Worm (Caenorhabditis elegans) whole organism, L4 larva: ENCODE measurements around the gene unk-1.
A peak's percentile ranks its signal among the peaks of the same experiment; 100 is the strongest.

Experiments
- D1046.2 ChIP-seq: fragments of 200-800 bp; sonication (Bioruptor generic); IDR thresholded peaks from 2 replicates; pipeline ENCODE4 v1.3.6; 2022; ENCODE audit warnings: missing genetic modification characterization, missing compliant biosample characterization
- F10B5.3 ChIP-seq: sonication (generic microtip); optimal IDR thresholded peaks from 2 replicates; lab custom pipeline; 2016; ENCODE audit warnings: mild to moderate bottlenecking, missing genetic modification characterization, missing compliant biosample characterization
- F37D6.2 ChIP-seq: sonication (generic microtip); optimal IDR thresholded peaks from 2 replicates; lab custom pipeline; 2016; ENCODE audit warnings: mild to moderate bottlenecking, missing genetic modification characterization, missing compliant biosample characterization
- F49E8.2 ChIP-seq: sonication (generic microtip); optimal IDR thresholded peaks from 2 replicates; lab custom pipeline; 2016; ENCODE audit warnings: missing compliant biosample characterization, mild to moderate bottlenecking, missing genetic modification characterization, borderline replicate concordance
- R02D3.7 ChIP-seq: fragments of 150-350 bp; sonication (generic microtip); optimal IDR thresholded peaks from 3 replicates; lab custom pipeline; 2014; ENCODE audit warnings: missing biosample characterization, missing genetic modification characterization
- T20F7.1 ChIP-seq: fragments of 200-800 bp; sonication (Bioruptor generic); optimal IDR thresholded peaks from 2 replicates; lab custom pipeline; 2018; ENCODE audit warnings: mild to moderate bottlenecking, missing genetic modification characterization, missing compliant biosample characterization
- Y48G9A.11 ChIP-seq: fragments of 200-800 bp; sonication (Bioruptor generic); IDR thresholded peaks from 2 replicates; pipeline ENCODE4 v1.3.6; 2022; ENCODE audit warnings: missing genetic modification reagents, missing genetic modification characterization, missing compliant biosample characterization
- Y5F2A.4 ChIP-seq: fragments of 200-800 bp; sonication (Bioruptor generic); optimal IDR thresholded peaks from 2 replicates; lab custom pipeline; 2018; ENCODE audit warnings: mild to moderate bottlenecking, missing genetic modification characterization, missing compliant biosample characterization
- ZK337.2 ChIP-seq: fragments of 200-800 bp; sonication (Bioruptor generic); IDR thresholded peaks from 2 replicates; pipeline ENCODE4 v1.3.6; 2022; ENCODE audit warnings: missing genetic modification reagents, missing genetic modification characterization, missing compliant biosample characterization
- ZK546.5 ChIP-seq, 2 experiments: sonication (generic microtip); optimal IDR thresholded peaks; 2 replicates each; lab custom pipeline; 2017; ENCODE audit warnings: missing biosample characterization in 2 of 2, missing genetic modification characterization in 2 of 2
- aly-2 ChIP-seq: sonication (generic microtip); optimal IDR thresholded peaks from 2 replicates; lab custom pipeline; 2018; ENCODE audit warnings: missing biosample characterization, missing genetic modification characterization
- arid-1 ChIP-seq: fragments of 200-800 bp; sonication (Bioruptor generic); conservative IDR thresholded peaks from 2 replicates; pipeline ENCODE4 v1.3.6; 2022; ENCODE audit warnings: missing genetic modification reagents, missing genetic modification characterization, missing compliant biosample characterization
- ceh-28 ChIP-seq: fragments of 150-350 bp; optimal IDR thresholded peaks from 2 replicates; lab custom pipeline; 2014; ENCODE audit warnings: missing biosample characterization, missing genetic modification reagents, missing genetic modification characterization
- ceh-32 ChIP-seq: sonication (generic microtip); optimal IDR thresholded peaks from 2 replicates; lab custom pipeline; 2016; ENCODE audit warnings: mild to moderate bottlenecking, missing genetic modification characterization, missing compliant biosample characterization; ENCODE audit not compliant: poor library complexity
- ceh-44 ChIP-seq: fragments of 200-800 bp; sonication (Bioruptor generic); IDR thresholded peaks from 2 replicates; pipeline ENCODE4 v1.3.6; 2022; ENCODE audit warnings: missing genetic modification reagents, missing genetic modification characterization, missing compliant biosample characterization
- ceh-62 ChIP-seq: sonication (generic microtip); optimal IDR thresholded peaks from 2 replicates; lab custom pipeline; 2017; ENCODE audit warnings: missing biosample characterization, missing genetic modification characterization
- ceh-82 ChIP-seq: sonication (generic microtip); optimal IDR thresholded peaks from 2 replicates; lab custom pipeline; 2017; ENCODE audit warnings: missing biosample characterization, missing genetic modification characterization
- cey-2 ChIP-seq: sonication (generic microtip); optimal IDR thresholded peaks from 3 replicates; lab custom pipeline; 2017; ENCODE audit warnings: missing genetic modification characterization, mild to moderate bottlenecking, missing compliant biosample characterization, antibody characterized with exemption, borderline replicate concordance; ENCODE audit not compliant: insufficient read depth
- daf-8 ChIP-seq: fragments of 200-800 bp; sonication (Bioruptor generic); IDR thresholded peaks from 2 replicates; pipeline ENCODE4 v1.3.6; 2022; ENCODE audit warnings: missing genetic modification characterization, missing compliant biosample characterization
- dmd-6 ChIP-seq: fragments of 200-800 bp; sonication (Bioruptor generic); IDR thresholded peaks from 2 replicates; pipeline ENCODE4 v1.3.6; 2022; ENCODE audit warnings: missing genetic modification reagents, missing genetic modification characterization, missing compliant biosample characterization
- fkh-10 ChIP-seq: fragments of 150-350 bp; optimal IDR thresholded peaks from 2 replicates; lab custom pipeline; 2014; ENCODE audit warnings: missing biosample characterization, missing genetic modification reagents, missing genetic modification characterization
- fos-1 ChIP-seq: fragments of 150-350 bp; optimal IDR thresholded peaks from 2 replicates; lab custom pipeline; 2014; ENCODE audit warnings: missing biosample characterization, missing genetic modification characterization
- hlh-11 ChIP-seq: fragments of 200-800 bp; sonication (Bioruptor generic); optimal IDR thresholded peaks from 2 replicates; lab custom pipeline; 2018; ENCODE audit warnings: mild to moderate bottlenecking, missing genetic modification characterization, missing compliant biosample characterization
- hlh-30 ChIP-seq: sonication (generic microtip); optimal IDR thresholded peaks from 2 replicates; lab custom pipeline; 2017; ENCODE audit warnings: antibody characterized with exemption, mild to moderate bottlenecking, missing genetic modification characterization, missing compliant biosample characterization; ENCODE audit not compliant: insufficient read depth
- hmg-1.1 ChIP-seq: fragments of 200-800 bp; sonication (Bioruptor generic); IDR thresholded peaks from 2 replicates; pipeline ENCODE4 v1.3.6; 2022; ENCODE audit warnings: missing genetic modification reagents, missing genetic modification characterization, missing compliant biosample characterization
- lin-15B ChIP-seq: fragments of 150-350 bp; sonication (generic microtip); optimal IDR thresholded peaks from 3 replicates; lab custom pipeline; 2014; ENCODE audit warnings: missing biosample characterization, missing genetic modification characterization
- lin-29 ChIP-seq: fragments of 200-800 bp; sonication (Bioruptor generic); IDR thresholded peaks from 2 replicates; pipeline ENCODE4 v1.3.6; 2022; ENCODE audit warnings: missing genetic modification reagents, missing genetic modification characterization, missing compliant biosample characterization
- lin-38 ChIP-seq: fragments of 200-800 bp; sonication (Bioruptor generic); IDR thresholded peaks from 2 replicates; pipeline ENCODE4 v1.3.6; 2022; ENCODE audit warnings: missing genetic modification reagents, missing genetic modification characterization, missing compliant biosample characterization
- lin-39 ChIP-seq: fragments of 150-350 bp; optimal IDR thresholded peaks from 2 replicates; lab custom pipeline; 2014; ENCODE audit warnings: missing biosample characterization, missing genetic modification reagents, missing genetic modification characterization
- lir-3 ChIP-seq: sonication (generic microtip); optimal IDR thresholded peaks from 2 replicates; lab custom pipeline; 2016; ENCODE audit warnings: mild to moderate bottlenecking, missing genetic modification characterization, missing compliant biosample characterization
- madf-5 ChIP-seq, 2 experiments: fragments of 200-800 bp; sonication (Bioruptor generic); IDR thresholded peaks; 2 replicates each; pipeline ENCODE4 v1.3.6; 2022; ENCODE audit warnings: missing compliant biosample characterization in 2 of 2, missing genetic modification characterization in 2 of 2
- madf-9 ChIP-seq: fragments of 200-800 bp; sonication (Bioruptor generic); conservative IDR thresholded peaks from 2 replicates; pipeline ENCODE4 v1.3.6; 2022; ENCODE audit warnings: missing genetic modification reagents, missing genetic modification characterization, missing compliant biosample characterization
- mdl-1 ChIP-seq, 2 experiments: fragments of 150-350 bp in 1 of 2; sonication (generic microtip) in 1 of 2; optimal IDR thresholded peaks; 2 replicates each; lab custom pipeline; 2014 to 2017; ENCODE audit warnings: missing biosample characterization in 2 of 2, missing genetic modification characterization in 2 of 2
- mes-2 ChIP-seq: sonication (generic microtip); optimal IDR thresholded peaks from 2 replicates; lab custom pipeline; 2016; ENCODE audit warnings: missing genotype, mild to moderate bottlenecking, missing genetic modification characterization, missing compliant biosample characterization; ENCODE audit not compliant: poor library complexity, severe bottlenecking
- mxl-2 ChIP-seq: fragments of 200-800 bp; sonication (Bioruptor generic); conservative IDR thresholded peaks from 2 replicates; pipeline ENCODE4 v1.3.6; 2022; ENCODE audit warnings: missing genetic modification reagents, missing genetic modification characterization, missing compliant biosample characterization
- mxl-3 ChIP-seq: fragments of 200-800 bp; sonication (Bioruptor generic); optimal IDR thresholded peaks from 2 replicates; lab custom pipeline; 2018; ENCODE audit warnings: mild to moderate bottlenecking, missing genetic modification characterization, missing compliant biosample characterization
- nhr-41 ChIP-seq: fragments of 200-800 bp; sonication (Bioruptor generic); IDR thresholded peaks from 2 replicates; pipeline ENCODE4 v1.3.6; 2022; ENCODE audit warnings: missing genetic modification reagents, missing genetic modification characterization, missing compliant biosample characterization
- nhr-42 ChIP-seq: fragments of 200-800 bp; sonication (Bioruptor generic); IDR thresholded peaks from 2 replicates; pipeline ENCODE4 v1.3.6; 2022; ENCODE audit warnings: missing genetic modification characterization, missing compliant biosample characterization
- nhr-48 ChIP-seq: sonication (generic microtip); optimal IDR thresholded peaks from 2 replicates; lab custom pipeline; 2016; ENCODE audit warnings: mild to moderate bottlenecking, missing genetic modification characterization, missing compliant biosample characterization
- pha-4 ChIP-seq, 2 experiments: fragments of 150-350 bp in 1 of 2; fragments of 200-800 bp in 1 of 2; sonication (Bioruptor generic) in 1 of 2; IDR thresholded peaks in 1 of 2; optimal IDR thresholded peaks in 1 of 2; 2 replicates each; pipeline versions ENCODE4 v1.3.6 to Lab custom; 2014 to 2022; ENCODE audit warnings: missing genetic modification characterization in 2 of 2, missing genetic modification reagents in 2 of 2, missing biosample characterization in 1 of 2, missing compliant biosample characterization in 1 of 2
- rbr-2 ChIP-seq: sonication (generic microtip); optimal IDR thresholded peaks from 2 replicates; lab custom pipeline; 2016; ENCODE audit warnings: missing genotype, missing genetic modification characterization, missing compliant biosample characterization
- skn-1 ChIP-seq: fragments of 150-350 bp; optimal IDR thresholded peaks from 2 replicates; lab custom pipeline; 2014; ENCODE audit warnings: missing biosample characterization, missing genetic modification characterization
- spr-1 ChIP-seq: sonication (generic microtip); optimal IDR thresholded peaks from 2 replicates; lab custom pipeline; 2016; ENCODE audit warnings: mild to moderate bottlenecking, missing genetic modification characterization, missing compliant biosample characterization
- tag-97 ChIP-seq: fragments of 200-800 bp; sonication (Bioruptor generic); IDR thresholded peaks from 2 replicates; pipeline ENCODE4 v1.3.6; 2022; ENCODE audit warnings: missing genetic modification characterization, missing compliant biosample characterization
- tra-1 ChIP-seq: fragments of 200-800 bp; sonication (Bioruptor generic); IDR thresholded peaks from 2 replicates; pipeline ENCODE4 v1.3.6; 2022; ENCODE audit warnings: missing genetic modification reagents, missing genetic modification characterization, missing compliant biosample characterization
- unc-130 ChIP-seq: sonication (generic microtip); optimal IDR thresholded peaks from 2 replicates; lab custom pipeline; 2016; ENCODE audit warnings: missing genetic modification reagents, missing genetic modification characterization, missing compliant biosample characterization
- unc-39 ChIP-seq: sonication (generic microtip); optimal IDR thresholded peaks from 2 replicates; lab custom pipeline; 2017; ENCODE audit warnings: missing biosample characterization, missing genetic modification characterization
- unc-62 ChIP-seq, 3 experiments: fragments of 150-350 bp in 1 of 3; sonication (generic microtip); optimal IDR thresholded peaks in 2 of 3; peaks in 1 of 3; 1 replicate in 1 of 3; 2 replicates in 2 of 3; lab custom pipeline; 2014 to 2017; ENCODE audit warnings: missing biosample characterization in 3 of 3, missing genetic modification characterization in 3 of 3, missing genetic modification reagents in 3 of 3, missing genotype in 1 of 3
- ztf-11 ChIP-seq: fragments of 150-350 bp; optimal IDR thresholded peaks from 2 replicates; lab custom pipeline; 2014; ENCODE audit warnings: missing biosample characterization, missing genetic modification characterization
- ztf-7 ChIP-seq: fragments of 150-350 bp; optimal IDR thresholded peaks from 2 replicates; lab custom pipeline; 2014; ENCODE audit warnings: missing biosample characterization, missing genetic modification characterization

The unk-1 gene

ce11 chrX:8021609-8022008 lies 6.8 kb downstream of the unk-1 start (continued):
- TF ChIP-seq unc-39 (tag; lab: Kevin White, UChicago): no peak
- TF ChIP-seq mdl-1 (tag; optimal IDR thresholded peaks at IDR 0.05; lab: Kevin White, UChicago): peak; percentile 76 to 87
- TF ChIP-seq daf-8: no peak
- peak; percentile 75 for TF ChIP-seq F37D6.2 (tag; lab: Kevin White, UChicago)
- no peak for TF ChIP-seq unc-130
- no peak for TF ChIP-seq lin-39
- TF ChIP-seq hlh-30 (tag; lab: Kevin White, UChicago): peak; percentile 98
- TF ChIP-seq nhr-41: no peak
- TF ChIP-seq nhr-42 (GFP tag; lab: Robert Waterston, UW): no peak
- TF ChIP-seq fos-1 (tag; lab: Kevin White, UChicago): no peak
- peak; percentile 66 for TF ChIP-seq dmd-6 (GFP tag; lab: Robert Waterston, UW)
- no peak for TF ChIP-seq madf-5 (GFP tag; IDR thresholded peaks at IDR 0.05; lab: Robert Waterston, UW)
- TF ChIP-seq T20F7.1 (GFP tag; lab: Kevin White, UChicago): peak; percentile 69
- no peak for TF ChIP-seq lin-15B (tag; lab: Kevin White, UChicago)
- 0 out of 2 replicates have a peak, but pooled peaks have one; percentile 28 for TF ChIP-seq ZK337.2
- no peak for TF ChIP-seq Y5F2A.4 (GFP tag; lab: Kevin White, UChicago)
- TF ChIP-seq nhr-48 (tag; lab: Kevin White, UChicago): peak; percentile 53
- no peak for TF ChIP-seq cey-2
- no peak for TF ChIP-seq Y48G9A.11 (GFP tag; lab: Robert Waterston, UW)
- TF ChIP-seq ztf-7: no peak
- no peak for TF ChIP-seq lir-3 (tag; lab: Kevin White, UChicago)
- peak; percentile 35; the same call in 1 of the 2 replicates for TF ChIP-seq lin-38 (GFP tag; lab: Robert Waterston, UW)
- TF ChIP-seq tag-97 (GFP tag; lab: Robert Waterston, UW): no peak
- TF ChIP-seq madf-9: 0 out of 2 replicates have a peak, but pooled peaks have one; percentile 17
- TF ChIP-seq skn-1 (tag; lab: Kevin White, UChicago): no peak
- peak; percentile 21 for TF ChIP-seq mxl-3 (GFP tag; lab: Kevin White, UChicago)
- TF ChIP-seq ceh-28 (tag; lab: Kevin White, UChicago): peak; percentile 44
- no peak for TF ChIP-seq ztf-11 (tag; lab: Kevin White, UChicago)
- TF ChIP-seq ceh-62 (tag; lab: Kevin White, UChicago): no peak
- no peak for TF ChIP-seq ceh-32 (tag; lab: Kevin White, UChicago)
- TF ChIP-seq R02D3.7: no peak
- TF ChIP-seq rbr-2 (tag; lab: Kevin White, UChicago): peak; percentile 86
- TF ChIP-seq ceh-82 (tag; lab: Kevin White, UChicago): no peak
- peak; percentile 65 for TF ChIP-seq mes-2 (tag; lab: Kevin White, UChicago)
- TF ChIP-seq hmg-1.1 (GFP tag; lab: Robert Waterston, UW): peak; percentile 81
- TF ChIP-seq lin-29: no peak
- TF ChIP-seq F10B5.3 (tag; lab: Kevin White, UChicago): no peak
- peak; percentile 33; the same call in 1 of the 2 replicates for TF ChIP-seq pha-4 (GFP tag; IDR thresholded peaks at IDR 0.05; lab: Robert Waterston, UW)
- no peak for TF ChIP-seq pha-4 (tag; optimal IDR thresholded peaks at IDR 0.05; lab: Kevin White, UChicago)
- TF ChIP-seq unc-62 (GFP tag; optimal IDR thresholded peaks at IDR 0.05 in 1 of 2; lab: Kevin White, UChicago): peak in 1 of 2 experiments; percentile 89
- no peak for TF ChIP-seq unc-62 (tag; optimal IDR thresholded peaks at IDR 0.05; lab: Kevin White, UChicago)
- TF ChIP-seq ZK546.5 (tag; optimal IDR thresholded peaks at IDR 0.05; lab: Kevin White, UChicago): no peak
- TF ChIP-seq fkh-10 (GFP tag; lab: Kevin White, UChicago): peak; percentile 84
- no peak for TF ChIP-seq aly-2
- no peak for TF ChIP-seq ceh-44 (GFP tag; lab: Robert Waterston, UW)
- peak; percentile 90 for TF ChIP-seq hlh-11 (tag; lab: Kevin White, UChicago)
- TF ChIP-seq arid-1: no peak; the same call in 1 of the 2 replicates
- peak; percentile 58; the same call in 1 of the 2 replicates for TF ChIP-seq tra-1
- TF ChIP-seq D1046.2 (GFP tag; lab: Robert Waterston, UW): no peak
- no peak for TF ChIP-seq F49E8.2 (tag; lab: Kevin White, UChicago)
- no peak for TF ChIP-seq spr-1 (tag; lab: Kevin White, UChicago)
- no peak for TF ChIP-seq mxl-2
